Worm (Caenorhabditis elegans): ENCODE results near the gene K07C5.3.

The K07C5.3 gene

ce11 chrV:10355773-10356335 lies 13.0 kb downstream of the K07C5.3 start, which contains the start of gene sluh-7 (continued):
- TF ChIP-seq elt-3 (tag; optimal IDR thresholded peaks at IDR 0.05) (no peak), lin-15B (tag; optimal IDR thresholded peaks at IDR 0.05) (peak; percentile 90), fkh-2 (tag; optimal IDR thresholded peaks at IDR 0.05) (no peak), tbx-2 (tag; optimal IDR thresholded peaks at IDR 0.05) (peak; percentile 36), nhr-11 (tag; optimal IDR thresholded peaks at IDR 0.05) (no peak), nhr-28 (tag; optimal IDR thresholded peaks at IDR 0.05) (no peak), ceh-9 (tag; optimal IDR thresholded peaks at IDR 0.05) (no peak), unc-62 (GFP tag; optimal IDR thresholded peaks at IDR 0.05) (no peak), ceh-28 (tag; optimal IDR thresholded peaks at IDR 0.05) (peak; percentile 5), ceh-16 (tag; optimal IDR thresholded peaks at IDR 0.05) (no peak), elt-1 (tag; optimal IDR thresholded peaks at IDR 0.05) (no peak), pqm-1 (tag; optimal IDR thresholded peaks at IDR 0.05) (no peak), unc-39 (tag; optimal IDR thresholded peaks at IDR 0.05) (no peak), ama-1 (optimal IDR thresholded peaks at IDR 0.05) (no peak), ceh-82 (tag; optimal IDR thresholded peaks at IDR 0.05) (no peak), nhr-43 (tag; optimal IDR thresholded peaks at IDR 0.05; ENCODE audit: poor library complexity, severe bottlenecking) (peak; percentile 92), mml-1 (tag; optimal IDR thresholded peaks at IDR 0.05) (no peak), nhr-237 (tag; optimal IDR thresholded peaks at IDR 0.05) (no peak), nhr-12 (tag; optimal IDR thresholded peaks at IDR 0.05) (no peak), skn-1 (tag; optimal IDR thresholded peaks at IDR 0.05) (no peak), nhr-23 (tag; optimal IDR thresholded peaks at IDR 0.05) (peak; percentile 80), pha-4 (tag; optimal IDR thresholded peaks at IDR 0.05) (peak; percentile 92), hmg-11 (tag; optimal IDR thresholded peaks at IDR 0.05) (peak; percentile 51), elt-2 (tag; optimal IDR thresholded peaks at IDR 0.05) (peak; percentile 28)

ce11 chrV:10357467-10357953 lies 14.7 kb downstream of the K07C5.3 start, which contains the start of gene ceeh-2:
TSS of gene ceeh-2 (minus strand) at chrV:10357903.
- peak; percentile 53 for TF ChIP-seq elt-2 (tag; optimal IDR thresholded peaks at IDR 0.05)
- TF ChIP-seq aly-2 (tag; optimal IDR thresholded peaks at IDR 0.05) = no peak
- no peak for TF ChIP-seq elt-3 (tag; optimal IDR thresholded peaks at IDR 0.05)
- TF ChIP-seq pqm-1 (tag; optimal IDR thresholded peaks at IDR 0.05) = peak; percentile 20

- TF ChIP-seq nhr-77 (tag; optimal IDR thresholded peaks at IDR 0.05) (no peak), nhr-43 (tag; optimal IDR thresholded peaks at IDR 0.05; ENCODE audit: poor library complexity, severe bottlenecking) (no peak), nhr-67 (tag; optimal IDR thresholded peaks at IDR 0.05) (no peak), eor-1 (tag; optimal IDR thresholded peaks at IDR 0.05) (no peak), tbx-2 (tag; optimal IDR thresholded peaks at IDR 0.05) (no peak)
Observed at ce11 chrV:10358238-10358637, 15.4 kb downstream of the K07C5.3 start, which contains the start of gene ttll-15. TSS of gene ttll-15 (plus strand) at chrV:10358538.

ce11 chrV:10360186-10360585 lies 17.4 kb downstream of the K07C5.3 start:
- TF ChIP-seq lin-15B (tag; optimal IDR thresholded peaks at IDR 0.05) = no peak
- TF ChIP-seq nhr-77 (tag; optimal IDR thresholded peaks at IDR 0.05) = no peak
- TF ChIP-seq pha-4 (tag; optimal IDR thresholded peaks at IDR 0.05) = no peak
- TF ChIP-seq ceh-9 (tag; optimal IDR thresholded peaks at IDR 0.05) = no peak
- no peak for TF ChIP-seq nhr-76 (tag; optimal IDR thresholded peaks at IDR 0.05)
- no peak for TF ChIP-seq zag-1 (tag; optimal IDR thresholded peaks at IDR 0.05)
- TF ChIP-seq nhr-12 (tag; optimal IDR thresholded peaks at IDR 0.05) = no peak
- TF ChIP-seq jun-1 (tag; optimal IDR thresholded peaks at IDR 0.05) = no peak
- TF ChIP-seq pqm-1 (tag; optimal IDR thresholded peaks at IDR 0.05) = no peak
- TF ChIP-seq elt-2 (tag; optimal IDR thresholded peaks at IDR 0.05) = no peak
- no peak for TF ChIP-seq lsy-12 (tag; optimal IDR thresholded peaks at IDR 0.05)
- TF ChIP-seq R02D3.7 (tag; optimal IDR thresholded peaks at IDR 0.05) = no peak
- TF ChIP-seq ceh-16 (tag; optimal IDR thresholded peaks at IDR 0.05) = no peak
- TF ChIP-seq skn-1 (tag; optimal IDR thresholded peaks at IDR 0.05) = no peak
- TF ChIP-seq mdl-1 (tag; optimal IDR thresholded peaks at IDR 0.05) = no peak
- TF ChIP-seq nhr-28 (tag; optimal IDR thresholded peaks at IDR 0.05) = no peak
- no peak for TF ChIP-seq ceh-28 (tag; optimal IDR thresholded peaks at IDR 0.05)
- TF ChIP-seq tbx-2 (tag; optimal IDR thresholded peaks at IDR 0.05) = no peak
- no peak for TF ChIP-seq elt-1 (tag; optimal IDR thresholded peaks at IDR 0.05)
- no peak for TF ChIP-seq nhr-237 (tag; optimal IDR thresholded peaks at IDR 0.05)
